Worm (Caenorhabditis elegans): ENCODE results near the gene srm-5.

srm-5 gene

DNA sequence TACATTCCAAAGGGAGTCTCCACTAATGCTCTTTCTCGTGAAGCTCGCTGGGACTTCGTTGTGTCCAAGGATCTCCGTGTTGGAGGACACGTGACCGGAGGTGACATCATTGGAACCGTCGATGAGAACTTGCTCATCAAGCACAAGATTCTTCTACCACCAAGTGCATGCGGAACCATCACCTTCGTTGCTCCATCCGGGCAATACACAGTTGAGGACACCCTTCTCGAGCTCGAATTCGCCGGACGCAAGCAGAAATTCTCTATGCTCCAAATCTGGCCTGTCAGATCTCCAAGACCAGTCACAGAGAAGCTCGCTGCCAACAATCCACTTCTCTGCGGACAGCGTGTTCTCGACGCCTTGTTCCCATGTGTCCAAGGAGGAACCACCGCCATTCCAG is 17.0 kb downstream of the srm-5 start:
- no peak for TF ChIP-seq jun-1 (tag; optimal IDR thresholded peaks at IDR 0.05)
- no peak for TF ChIP-seq lin-15B (tag; optimal IDR thresholded peaks at IDR 0.05)
- no peak for TF ChIP-seq aly-2 (tag; optimal IDR thresholded peaks at IDR 0.05)
- no peak for TF ChIP-seq pqm-1 (tag; optimal IDR thresholded peaks at IDR 0.05)
- TF ChIP-seq snpc-4 (tag; optimal IDR thresholded peaks at IDR 0.05): no peak
- TF ChIP-seq ztf-4 (tag; optimal IDR thresholded peaks at IDR 0.05): no peak
- TF ChIP-seq elt-3 (tag; optimal IDR thresholded peaks at IDR 0.05): no peak
- TF ChIP-seq mdl-1 (tag; optimal IDR thresholded peaks at IDR 0.05): no peak
- no peak for TF ChIP-seq skn-1 (tag; optimal IDR thresholded peaks at IDR 0.05)
- TF ChIP-seq lsy-12 (tag; optimal IDR thresholded peaks at IDR 0.05): no peak
- TF ChIP-seq nhr-67 (tag; optimal IDR thresholded peaks at IDR 0.05): no peak
- no peak for TF ChIP-seq nhr-76 (tag; optimal IDR thresholded peaks at IDR 0.05)
- no peak for TF ChIP-seq egl-5 (tag; optimal IDR thresholded peaks at IDR 0.05)
- no peak for TF ChIP-seq nhr-25 (tag; optimal IDR thresholded peaks at IDR 0.05)
- TF ChIP-seq nhr-23 (tag; optimal IDR thresholded peaks at IDR 0.05): no peak
- TF ChIP-seq unc-39 (tag; optimal IDR thresholded peaks at IDR 0.05): no peak
- no peak for TF ChIP-seq elt-1 (tag; optimal IDR thresholded peaks at IDR 0.05)
- no peak for TF ChIP-seq ceh-16 (tag; optimal IDR thresholded peaks at IDR 0.05)

DNA sequence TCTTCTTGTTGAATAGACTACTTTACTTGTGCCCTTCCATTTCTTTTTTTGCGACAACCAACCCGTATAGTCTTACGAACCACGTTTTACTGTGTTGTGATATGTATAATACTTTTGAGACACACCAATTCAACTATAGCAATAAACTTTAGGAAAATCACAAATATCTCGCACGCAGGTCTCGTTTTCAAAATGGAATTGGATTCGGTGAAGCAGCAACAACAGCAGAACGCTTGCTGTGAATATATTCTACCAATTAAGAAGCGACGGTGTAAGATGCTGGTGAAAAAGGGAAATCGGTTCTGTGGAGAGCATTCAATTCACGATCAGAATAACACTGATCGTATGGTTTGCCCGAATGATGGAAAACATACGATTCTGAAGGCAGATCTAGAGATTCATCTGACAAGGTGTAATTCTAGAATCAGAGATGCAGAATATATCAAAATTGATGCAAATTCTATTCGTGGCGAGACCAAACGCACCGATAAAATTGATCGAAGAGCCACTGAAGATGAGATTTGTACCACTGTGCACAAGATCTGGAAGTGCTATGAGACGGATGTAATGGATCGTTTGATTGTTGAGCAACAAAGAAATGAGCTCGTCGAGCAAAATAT is 19.4 kb downstream of the srm-5 start, which contains the start of gene Y49A3A.3:
Y49A3A.3 (plus strand) TSS at position 153 of the 620 bp plus-strand sequence.
- peak; percentile 95 for TF ChIP-seq aly-2 (tag; optimal IDR thresholded peaks at IDR 0.05)
- TF ChIP-seq lsy-12 (tag; optimal IDR thresholded peaks at IDR 0.05): peak; percentile 40
- peak; percentile 53 for TF ChIP-seq tbx-2 (tag; optimal IDR thresholded peaks at IDR 0.05)
- no peak for TF ChIP-seq snpc-4 (tag; optimal IDR thresholded peaks at IDR 0.05)
- TF ChIP-seq elt-2 (tag; optimal IDR thresholded peaks at IDR 0.05): peak; percentile 48
- no peak for TF ChIP-seq nfya-1 (tag; optimal IDR thresholded peaks at IDR 0.05; ENCODE audit: insufficient read depth)
- TF ChIP-seq mdl-1 (tag; optimal IDR thresholded peaks at IDR 0.05): no peak
- no peak for TF ChIP-seq unc-62 (GFP tag; optimal IDR thresholded peaks at IDR 0.05)
- peak; percentile 49 for TF ChIP-seq nhr-25 (tag; optimal IDR thresholded peaks at IDR 0.05)
- TF ChIP-seq pha-4 (tag; optimal IDR thresholded peaks at IDR 0.05): no peak
- TF ChIP-seq ceh-82 (tag; optimal IDR thresholded peaks at IDR 0.05): peak; percentile 9
- TF ChIP-seq elt-3 (tag; optimal IDR thresholded peaks at IDR 0.05): peak in 1 of 3 experiments; percentile 57
- no peak for TF ChIP-seq lin-39 (tag; optimal IDR thresholded peaks at IDR 0.05)
- TF ChIP-seq nhr-77 (tag; optimal IDR thresholded peaks at IDR 0.05): peak; percentile 65
- TF ChIP-seq ceh-16 (tag; optimal IDR thresholded peaks at IDR 0.05): no peak
- no peak for TF ChIP-seq R02D3.7 (tag; optimal IDR thresholded peaks at IDR 0.05)
- no peak for TF ChIP-seq fos-1 (tag; optimal IDR thresholded peaks at IDR 0.05)
- TF ChIP-seq jun-1 (tag; optimal IDR thresholded peaks at IDR 0.05): peak; percentile 41
- TF ChIP-seq ztf-4 (tag; optimal IDR thresholded peaks at IDR 0.05): no peak
- TF ChIP-seq nhr-43 (tag; optimal IDR thresholded peaks at IDR 0.05; ENCODE audit: poor library complexity, severe bottlenecking): peak; percentile 69
- peak; percentile 66 for TF ChIP-seq ama-1 (optimal IDR thresholded peaks at IDR 0.05)
- TF ChIP-seq pqm-1 (tag; optimal IDR thresholded peaks at IDR 0.05): peak; percentile 39
- TF ChIP-seq egl-5 (tag; optimal IDR thresholded peaks at IDR 0.05): no peak
- TF ChIP-seq mml-1 (tag; optimal IDR thresholded peaks at IDR 0.05): no peak
- TF ChIP-seq fkh-2 (tag; optimal IDR thresholded peaks at IDR 0.05): no peak
- no peak for TF ChIP-seq nhr-12 (tag; optimal IDR thresholded peaks at IDR 0.05)
- no peak for TF ChIP-seq ztf-11 (tag; optimal IDR thresholded peaks at IDR 0.05)

DNA sequence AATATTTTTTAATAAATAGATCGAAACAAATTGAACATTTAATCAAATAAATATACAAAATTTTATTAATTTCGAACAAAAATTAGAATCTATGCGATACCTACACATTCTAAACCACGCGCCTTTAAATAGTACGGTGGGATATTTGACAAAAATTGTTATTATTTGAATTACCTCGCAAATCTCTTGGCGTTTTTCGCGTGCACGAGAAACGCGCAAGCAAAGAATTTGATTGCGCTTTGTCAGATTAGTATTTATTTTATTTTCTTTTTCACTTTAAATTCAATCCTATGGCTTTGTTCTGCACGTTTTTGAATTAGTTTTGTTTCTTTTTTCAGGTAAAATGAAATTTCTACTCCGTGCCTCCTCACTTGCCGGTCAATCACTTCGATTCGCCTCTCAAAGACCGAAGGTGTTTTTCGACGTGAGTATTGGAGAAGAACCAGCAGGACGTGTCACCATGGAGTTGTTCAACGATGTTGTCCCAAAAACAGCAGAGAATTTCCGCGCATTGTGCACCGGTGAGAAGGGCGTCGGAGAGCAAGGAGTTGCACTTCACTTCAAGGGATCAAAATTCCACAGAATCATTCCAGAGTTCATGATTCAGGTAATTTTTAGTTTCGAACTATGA is 20.9 kb downstream of the srm-5 start, which contains the start of gene cyn-1:
cyn-1 (plus strand) TSS at position 339 of the 631 bp plus-strand sequence.
- TF ChIP-seq tbx-2 (tag; optimal IDR thresholded peaks at IDR 0.05) (peak; percentile 69), nhr-25 (tag; optimal IDR thresholded peaks at IDR 0.05) (peak; percentile 35), lsy-12 (tag; optimal IDR thresholded peaks at IDR 0.05) (peak; percentile 77), elt-3 (tag; optimal IDR thresholded peaks at IDR 0.05) (no peak), R02D3.7 (tag; optimal IDR thresholded peaks at IDR 0.05) (peak; percentile 72), egl-5 (tag; optimal IDR thresholded peaks at IDR 0.05) (peak; percentile 87), nhr-23 (tag; optimal IDR thresholded peaks at IDR 0.05) (peak; percentile 91), ceh-28 (tag; optimal IDR thresholded peaks at IDR 0.05) (peak; percentile 68), daf-12 (tag; optimal IDR thresholded peaks at IDR 0.05) (no peak), jun-1 (tag; optimal IDR thresholded peaks at IDR 0.05) (peak; percentile 77), ztf-11 (tag; optimal IDR thresholded peaks at IDR 0.05) (no peak), zag-1 (tag; optimal IDR thresholded peaks at IDR 0.05) (no peak), nhr-67 (tag; optimal IDR thresholded peaks at IDR 0.05) (no peak), nhr-43 (tag; optimal IDR thresholded peaks at IDR 0.05; ENCODE audit: poor library complexity, severe bottlenecking) (peak; percentile 76), mml-1 (tag; optimal IDR thresholded peaks at IDR 0.05) (no peak), ztf-4 (tag; optimal IDR thresholded peaks at IDR 0.05) (no peak), mdl-1 (tag; optimal IDR thresholded peaks at IDR 0.05) (no peak), lin-15B (tag; optimal IDR thresholded peaks at IDR 0.05) (peak; percentile 88), ceh-82 (tag; optimal IDR thresholded peaks at IDR 0.05) (peak; percentile 26), ceh-9 (tag; optimal IDR thresholded peaks at IDR 0.05) (no peak), unc-62 (GFP tag; optimal IDR thresholded peaks at IDR 0.05) (no peak), skn-1 (tag; optimal IDR thresholded peaks at IDR 0.05) (no peak), nhr-28 (tag; optimal IDR thresholded peaks at IDR 0.05) (no peak), fkh-2 (tag; optimal IDR thresholded peaks at IDR 0.05) (no peak), snpc-4 (tag; optimal IDR thresholded peaks at IDR 0.05) (peak; percentile 86), unc-39 (tag; optimal IDR thresholded peaks at IDR 0.05) (no peak), nhr-237 (tag; optimal IDR thresholded peaks at IDR 0.05) (no peak), pha-4 (tag; optimal IDR thresholded peaks at IDR 0.05) (peak; percentile 93), fos-1 (tag; optimal IDR thresholded peaks at IDR 0.05) (no peak), ceh-16 (tag; optimal IDR thresholded peaks at IDR 0.05) (no peak), eor-1 (tag; optimal IDR thresholded peaks at IDR 0.05) (no peak), ZK546.5 (tag; optimal IDR thresholded peaks at IDR 0.05) (no peak), nhr-77 (tag; optimal IDR thresholded peaks at IDR 0.05) (peak; percentile 14), aly-2 (tag; optimal IDR thresholded peaks at IDR 0.05) (no peak), nfya-1 (tag; optimal IDR thresholded peaks at IDR 0.05; ENCODE audit: insufficient read depth) (peak; percentile 94), pqm-1 (tag; optimal IDR thresholded peaks at IDR 0.05) (no peak)
